Worm (Caenorhabditis elegans) whole organism, midembryonic: ENCODE measurements around the gene lec-2.

Experiments used
- T22C8.4 ChIP-seq: fragments of 200-800 bp; sonication (Bioruptor generic); IDR thresholded peaks from 2 replicates; pipeline ENCODE4 v1.3.6; 2022; ENCODE audit warnings: missing genetic modification characterization, missing compliant biosample characterization
- cog-1 ChIP-seq: sonication (generic microtip); optimal IDR thresholded peaks from 2 replicates; lab custom pipeline; 2016; ENCODE audit warnings: missing genetic modification characterization, missing compliant biosample characterization
- flt-1 ChIP-seq: fragments of 200-800 bp; sonication (Bioruptor generic); IDR thresholded peaks from 2 replicates; pipeline ENCODE4 v1.3.6; 2022; ENCODE audit warnings: missing genetic modification characterization, missing compliant biosample characterization
- klf-2 ChIP-seq: fragments of 200-800 bp; sonication (Bioruptor generic); conservative IDR thresholded peaks from 2 replicates; pipeline ENCODE4 v1.3.6; 2022; ENCODE audit warnings: missing genetic modification reagents, missing genetic modification characterization, missing compliant biosample characterization
- med-1 ChIP-seq: sonication (generic microtip); optimal IDR thresholded peaks from 2 replicates; lab custom pipeline; 2017; ENCODE audit warnings: missing genetic modification characterization, mild to moderate bottlenecking, missing compliant biosample characterization, antibody characterized with exemption, missing genetic modification reagents; ENCODE audit not compliant: insufficient read depth
- ref-1 ChIP-seq: fragments of 200-800 bp; sonication (Bioruptor generic); conservative IDR thresholded peaks from 2 replicates; pipeline ENCODE4 v1.3.6; 2022; ENCODE audit warnings: missing genetic modification reagents, missing genetic modification characterization, missing compliant biosample characterization
- tab-1 ChIP-seq: fragments of 200-800 bp; sonication (Bioruptor generic); IDR thresholded peaks from 2 replicates; pipeline ENCODE4 v1.3.6; 2022; ENCODE audit warnings: missing genetic modification characterization, missing compliant biosample characterization
- ztf-23 ChIP-seq: fragments of 200-800 bp; sonication (Bioruptor generic); IDR thresholded peaks from 2 replicates; pipeline ENCODE4 v1.3.6; 2022; ENCODE audit warnings: missing genetic modification reagents, missing genetic modification characterization, missing compliant biosample characterization
- ztf-29 ChIP-seq: fragments of 200-800 bp; sonication (Bioruptor generic); IDR thresholded peaks from 2 replicates; pipeline ENCODE4 v1.3.6; 2022; ENCODE audit warnings: missing genetic modification reagents, missing genetic modification characterization, missing compliant biosample characterization

DNA sequence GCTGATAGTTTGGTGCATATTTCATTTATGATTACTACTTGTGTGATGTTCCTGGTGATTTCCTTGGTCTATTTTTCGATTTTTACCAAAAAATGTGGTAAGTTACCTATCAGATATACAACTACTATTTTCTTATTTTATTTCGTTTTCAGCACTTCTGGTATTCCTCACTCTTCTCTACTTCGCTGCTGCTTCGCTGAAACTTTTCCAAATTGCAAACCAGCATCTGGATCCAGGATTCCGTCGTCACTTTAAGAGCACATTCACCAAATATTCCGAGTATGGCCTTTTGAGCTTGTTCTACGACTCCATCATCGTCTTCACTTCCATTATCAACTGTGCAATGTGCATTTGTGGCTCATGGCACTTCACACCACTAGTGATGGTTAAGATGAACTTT is 7.4 kb downstream of the lec-2 start:
- no peak for TF ChIP-seq cog-1 (tag; lab: Kevin White, UChicago)
- TF ChIP-seq flt-1 (GFP tag; lab: Robert Waterston, UW): no peak
- TF ChIP-seq ref-1 (GFP tag; lab: Robert Waterston, UW): no peak
- no peak for TF ChIP-seq ztf-29
- TF ChIP-seq ztf-23 (GFP tag; lab: Robert Waterston, UW): no peak
- TF ChIP-seq klf-2 (GFP tag; lab: Robert Waterston, UW): no peak
- TF ChIP-seq med-1: no peak
- no peak for TF ChIP-seq T22C8.4 (GFP tag; lab: Robert Waterston, UW)
- TF ChIP-seq tab-1 (GFP tag; lab: Robert Waterston, UW): no peak
